In genomic region chrII:1246855-1247259, ce11 we compare ENCODE assay signal across 1 worm cellular context.
A peak's percentile ranks its signal among the peaks of the same experiment; 100 is the strongest.
TF ChIP-seq lines count a peak whose summit lies in the region.

No protein-coding gene starts in this region.

TF ChIP-seq in whole organism, L1 larva, 84 proteins besides CTCF, POLR2A, EP300 and RAD21 (continued from another document):
- TF ChIP-seq sox-4 (tag; optimal IDR thresholded peaks at IDR 0.05; lab: Kevin White, UChicago) (peak; percentile 29), ces-1 (GFP tag; optimal IDR thresholded peaks at IDR 0.05; lab: Kevin White, UChicago) (no peak), nhr-237 (tag; optimal IDR thresholded peaks at IDR 0.05; lab: Kevin White, UChicago) (no peak), fkh-8 (tag; optimal IDR thresholded peaks at IDR 0.05; lab: Kevin White, UChicago) (peak; percentile 64), dpl-1 (GFP tag; optimal IDR thresholded peaks at IDR 0.05; lab: Kevin White, UChicago) (peak in 2 of 3 experiments; percentile 10 to 13), nhr-90 (tag; optimal IDR thresholded peaks at IDR 0.05; lab: Kevin White, UChicago; ENCODE audit: poor library complexity) (peak; percentile 80), pqm-1 (tag; optimal IDR thresholded peaks at IDR 0.05; lab: Kevin White, UChicago) (no peak), fkh-4 (tag; optimal IDR thresholded peaks at IDR 0.05; lab: Kevin White, UChicago; ENCODE audit: borderline replicate concordance) (no peak), ceh-8 (GFP tag; optimal IDR thresholded peaks at IDR 0.05; lab: Kevin White, UChicago) (peak; percentile 38), ets-5 (GFP tag; IDR thresholded peaks at IDR 0.05; lab: Robert Waterston, UW) (no peak), ceh-88 (GFP tag; IDR thresholded peaks at IDR 0.05; lab: Robert Waterston, UW) (no peak), lin-35 (GFP tag; optimal IDR thresholded peaks at IDR 0.05; lab: Kevin White, UChicago) (peak; percentile 54 to 55), nhr-28 (tag; optimal IDR thresholded peaks at IDR 0.05; lab: Kevin White, UChicago) (no peak), ama-1 (optimal IDR thresholded peaks at IDR 0.05; lab: Kevin White, UChicago) (no peak), lin-39 (tag; optimal IDR thresholded peaks at IDR 0.05; lab: Kevin White, UChicago) (no peak)
